Fruit fly (Drosophila melanogaster) whole organism, embryonic: ENCODE data around the gene CG6766.

ENCODE experiments used
- dan ChIP-seq: fragments of 200-800 bp; sonication (Bioruptor generic); IDR thresholded peaks from 2 replicates; pipeline ENCODE4 v1.3.6; 2022; ENCODE audit warnings: missing biosample characterization, missing genetic modification characterization
- vnd ChIP-seq: fragments of 200-800 bp; sonication (Bioruptor generic); IDR thresholded peaks from 3 replicates; pipeline ENCODE4 v1.3.6; 2022; ENCODE audit warnings: missing biosample characterization, missing genetic modification characterization; ENCODE audit not compliant: partially characterized antibody

DNA sequence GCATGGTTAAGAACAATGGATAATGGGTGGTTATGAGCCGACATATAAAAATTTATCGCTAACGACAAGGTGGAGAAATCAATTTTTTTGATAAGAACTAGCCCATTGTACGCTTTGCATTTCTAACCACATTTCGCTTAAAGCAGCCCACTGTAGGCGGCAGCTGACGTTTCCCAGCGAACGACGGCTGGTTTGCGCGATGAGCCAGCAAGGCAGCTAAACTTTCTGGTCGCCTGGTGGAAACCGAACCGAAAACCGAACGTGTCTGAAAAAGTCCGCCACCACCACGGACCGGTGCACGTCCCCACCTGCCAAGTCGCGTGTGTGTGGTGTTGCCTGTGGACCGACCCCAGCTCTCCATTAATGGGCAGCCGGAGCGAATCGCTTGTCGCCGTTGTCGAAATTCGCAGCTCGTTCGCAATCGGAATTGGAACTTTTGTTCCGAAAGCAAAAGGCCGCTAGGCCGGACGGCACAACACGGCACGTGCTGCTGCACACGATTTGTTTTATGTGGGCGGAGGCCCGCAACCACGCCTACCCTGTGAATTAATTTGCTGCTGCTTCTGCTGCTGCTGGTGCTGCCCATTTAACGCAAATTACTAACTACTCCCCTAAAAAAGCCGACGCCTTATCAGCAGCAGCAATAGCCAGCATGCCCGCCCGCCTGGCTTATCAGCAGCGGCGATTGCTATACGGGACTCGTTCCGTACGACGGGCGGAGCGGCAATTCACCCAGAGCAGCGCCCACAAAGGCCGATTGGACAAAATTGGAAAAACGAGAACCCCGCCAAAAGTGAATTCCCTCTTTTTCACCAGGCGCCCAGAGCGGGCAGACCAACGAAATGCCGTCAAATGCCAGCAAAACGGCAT lies 37.3 kb downstream of the CG6766 start:
- TF ChIP-seq dan (GFP tag; lab: Robert Waterston, UW), result no peak
- no peak for TF ChIP-seq vnd (GFP tag; lab: Robert Waterston, UW)
